Worm (Caenorhabditis elegans): Measurements from ENCODE around the gene F23F12.3.
A peak's percentile ranks its signal among the peaks of the same experiment; 100 is the strongest.

Gene F23F12.3

DNA sequence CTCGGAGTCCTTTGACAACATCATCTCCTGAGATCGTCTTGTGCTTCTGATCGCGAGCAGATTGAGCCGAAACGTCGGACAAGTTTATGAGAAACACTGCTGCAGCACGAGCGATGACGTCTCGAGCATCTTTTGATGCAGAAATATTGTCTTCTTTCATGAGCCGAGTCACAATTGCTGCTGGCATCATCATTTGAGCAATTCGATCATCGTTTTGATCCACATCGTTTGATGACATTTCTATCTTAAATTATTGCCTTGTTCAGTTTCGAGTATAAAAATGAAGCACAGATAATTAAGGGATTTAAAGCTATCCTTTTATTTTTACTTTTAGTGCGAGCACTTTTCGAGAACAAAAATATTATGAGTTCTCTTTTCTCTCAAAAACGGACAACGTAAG is 37.7 kb upstream of the F23F12.3 start, which contains the start of gene T26A5.8 (continued):
- TF ChIP-seq snpc-3.4 (tag; optimal IDR thresholded peaks at IDR 0.05), result peak; percentile 73
- TF ChIP-seq Y67H2A.10 (GFP tag; conservative IDR thresholded peaks at IDR 0.05), result no peak
- peak; percentile 63 for TF ChIP-seq lin-54 (GFP tag; optimal IDR thresholded peaks at IDR 0.05)
- TF ChIP-seq T26A5.8 (tag; optimal IDR thresholded peaks at IDR 0.05), result no peak
- 0 out of 2 replicates have a peak, but pooled peaks have one; percentile 56 for TF ChIP-seq lin-26 (GFP tag; IDR thresholded peaks at IDR 0.05)
- TF ChIP-seq hlh-26 (GFP tag; conservative IDR thresholded peaks at IDR 0.05), result no peak
- no peak for TF ChIP-seq madf-10 (tag; optimal IDR thresholded peaks at IDR 0.05)
- TF ChIP-seq sea-2 (GFP tag; IDR thresholded peaks at IDR 0.05), result no peak
- TF ChIP-seq F55B11.4 (tag; optimal IDR thresholded peaks at IDR 0.05; ENCODE audit: borderline replicate concordance, insufficient read depth), result no peak
- TF ChIP-seq ceh-40 (GFP tag; IDR thresholded peaks at IDR 0.05), result no peak
- peak; percentile 51 for TF ChIP-seq F49E8.2 (tag; optimal IDR thresholded peaks at IDR 0.05; ENCODE audit: insufficient read depth)
- TF ChIP-seq Y79H2A.3 (GFP tag; conservative IDR thresholded peaks at IDR 0.05), result 0 out of 2 replicates have a peak, but pooled peaks have one; percentile 45
- no peak for TF ChIP-seq ccch-3 (GFP tag; optimal IDR thresholded peaks at IDR 0.05)
- peak; percentile 31; the same call in 1 of the 2 replicates for TF ChIP-seq attf-6 (GFP tag; IDR thresholded peaks at IDR 0.05)
- no peak for TF ChIP-seq mes-4 (tag; optimal IDR thresholded peaks at IDR 0.05)
- TF ChIP-seq athp-1 (tag; optimal IDR thresholded peaks at IDR 0.05), result peak; percentile 75
- TF ChIP-seq madf-6 (GFP tag; IDR thresholded peaks at IDR 0.05), result peak; percentile 65
- peak; percentile 11 for TF ChIP-seq tlf-1 (GFP tag; optimal IDR thresholded peaks at IDR 0.05)
- TF ChIP-seq nhr-80 (tag; optimal IDR thresholded peaks at IDR 0.05), result no peak
- TF ChIP-seq snpc-4 (GFP tag; optimal IDR thresholded peaks at IDR 0.05), result no peak
- TF ChIP-seq snpc-4 (tag; optimal IDR thresholded peaks at IDR 0.05), result peak in 2 of 4 experiments; percentile 10 to 19
- no peak for TF ChIP-seq F39B2.1 (GFP tag; IDR thresholded peaks at IDR 0.05)
- TF ChIP-seq tbx-9 (tag; optimal IDR thresholded peaks at IDR 0.05; ENCODE audit: borderline replicate concordance), result no peak
- TF ChIP-seq cebp-2 (GFP tag; IDR thresholded peaks at IDR 0.05), result no peak
- no peak for TF ChIP-seq unc-62 (GFP tag; optimal IDR thresholded peaks at IDR 0.05)
- TF ChIP-seq F10E7.11 (tag; optimal IDR thresholded peaks at IDR 0.05), result peak; percentile 68
- peak; percentile 44 for TF ChIP-seq repo-1 (tag; optimal IDR thresholded peaks at IDR 0.05)
- TF ChIP-seq ceh-100 (GFP tag; IDR thresholded peaks at IDR 0.05), result peak; percentile 41; the same call in 1 of the 2 replicates
- peak; percentile 73 for TF ChIP-seq F52B5.7 (tag; optimal IDR thresholded peaks at IDR 0.05)
- no peak for TF ChIP-seq K11D2.4 (GFP tag; IDR thresholded peaks at IDR 0.05)
- no peak for TF ChIP-seq hlh-12 (tag; optimal IDR thresholded peaks at IDR 0.05)
- no peak for TF ChIP-seq F57A8.1 (GFP tag; optimal IDR thresholded peaks at IDR 0.05)
- TF ChIP-seq efl-1 (GFP tag; optimal IDR thresholded peaks at IDR 0.05), result no peak
- no peak for TF ChIP-seq F23B12.7 (tag; optimal IDR thresholded peaks at IDR 0.05; ENCODE audit: insufficient read depth)
- TF ChIP-seq ZK185.1 (tag; optimal IDR thresholded peaks at IDR 0.05; ENCODE audit: poor library complexity, severe bottlenecking), result peak; percentile 1
- no peak for TF ChIP-seq aptf-2 (GFP tag; conservative IDR thresholded peaks at IDR 0.05)
- peak; percentile 41 for TF ChIP-seq snpc-1.3 (tag; optimal IDR thresholded peaks at IDR 0.05; ENCODE audit: insufficient read depth)
- TF ChIP-seq lag-1 (GFP tag; IDR thresholded peaks at IDR 0.05), result no peak
- TF ChIP-seq lsl-1 (GFP tag; optimal IDR thresholded peaks at IDR 0.05), result peak; percentile 24
- TF ChIP-seq ekl-4 (GFP tag; IDR thresholded peaks at IDR 0.05), result peak; percentile 88
- TF ChIP-seq die-1 (tag; optimal IDR thresholded peaks at IDR 0.05), result peak; percentile 51
- peak; percentile 7 for TF ChIP-seq nhr-90 (tag; optimal IDR thresholded peaks at IDR 0.05)
- no peak for TF ChIP-seq him-1 (tag; optimal IDR thresholded peaks at IDR 0.05)
- TF ChIP-seq nhr-120 (GFP tag; IDR thresholded peaks at IDR 0.05), result 0 out of 2 replicates have a peak, but pooled peaks have one; percentile 22
- TF ChIP-seq tbp1 (GFP tag; optimal IDR thresholded peaks at IDR 0.05), result peak; percentile 23
- no peak for TF ChIP-seq somi-1 (GFP tag; optimal IDR thresholded peaks at IDR 0.05)
- no peak for TF ChIP-seq ceh-27 (GFP tag; optimal IDR thresholded peaks at IDR 0.05)
- no peak for TF ChIP-seq C17E4.6 (GFP tag; IDR thresholded peaks at IDR 0.05)
- peak; percentile 33 for TF ChIP-seq atf-7 (tag; optimal IDR thresholded peaks at IDR 0.05)
